Fruit fly (Drosophila melanogaster): ENCODE measurements around the gene Rcd4.

The Rcd4 gene

DNA sequence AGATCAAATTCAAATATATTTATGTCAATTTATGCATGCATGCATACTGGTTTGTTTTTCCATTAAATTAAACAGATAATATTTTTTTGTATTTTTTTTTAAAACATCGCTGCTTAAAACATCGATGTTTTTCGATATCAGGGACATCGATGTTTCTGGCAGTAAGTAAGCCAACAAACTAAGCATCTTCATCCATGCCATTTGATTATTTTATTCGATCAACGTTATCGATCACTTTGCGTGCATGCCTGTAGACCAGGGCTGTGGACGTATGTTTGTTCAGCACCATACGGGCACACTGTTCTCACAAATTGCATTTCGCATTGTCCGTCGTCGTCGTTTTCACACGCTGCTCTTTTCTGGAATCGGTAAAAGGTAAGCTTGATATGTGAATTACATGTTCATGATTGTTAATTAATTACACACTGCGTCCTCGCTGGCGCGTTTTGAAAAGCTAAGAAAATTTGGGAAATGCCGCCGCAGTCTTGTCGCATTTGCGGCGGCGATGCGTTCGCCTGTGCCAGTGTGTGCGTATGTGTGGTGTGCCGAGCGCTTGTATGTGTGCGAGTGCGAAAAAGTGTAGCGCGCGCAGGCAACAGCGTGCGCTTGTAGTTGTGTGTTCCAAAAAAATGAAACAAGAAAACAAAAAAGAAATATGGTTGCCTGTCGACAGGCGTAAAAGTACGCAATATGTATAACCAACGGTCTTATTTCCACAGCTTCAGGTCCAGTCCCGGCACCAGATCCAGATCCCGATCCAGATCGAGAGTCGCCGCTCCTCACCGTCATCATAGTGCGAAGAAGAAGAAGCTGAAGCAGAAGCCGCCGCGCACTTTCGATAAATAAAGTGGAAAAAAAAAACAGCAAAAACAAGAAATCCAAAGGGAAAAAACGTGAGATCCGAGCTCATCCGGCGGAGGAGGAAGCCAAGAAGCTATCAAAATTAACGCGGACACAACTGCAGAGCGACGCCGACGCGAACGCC is 20.9 kb downstream of the Rcd4 start, which contains the start of gene emb (continued):
- TF ChIP-seq Antp (GFP tag; optimal IDR thresholded peaks at IDR 0.05) = peak; percentile 59
- no peak for TF ChIP-seq kay (GFP tag; optimal IDR thresholded peaks at IDR 0.05)
- TF ChIP-seq CG1024 (GFP tag; IDR thresholded peaks at IDR 0.05) = no peak
- TF ChIP-seq Dref (GFP tag; IDR thresholded peaks at IDR 0.05) = peak; percentile 99
- peak; percentile 3 for TF ChIP-seq Sry-β (GFP tag; optimal IDR thresholded peaks at IDR 0.05)
- TF ChIP-seq gsb-n (tag; optimal IDR thresholded peaks at IDR 0.05) = no peak
- TF ChIP-seq ato (GFP tag; IDR thresholded peaks at IDR 0.05; ENCODE audit: partially characterized antibody) = peak; percentile 99
- TF ChIP-seq CG1647 (GFP tag; optimal IDR thresholded peaks at IDR 0.05) = peak; percentile 49
- no peak for TF ChIP-seq CG8944 (GFP tag; optimal IDR thresholded peaks at IDR 0.05)
- TF ChIP-seq CG15011 (GFP tag; optimal IDR thresholded peaks at IDR 0.05) = no peak
- peak; percentile 85 for TF ChIP-seq CG17385 (GFP tag; optimal IDR thresholded peaks at IDR 0.05)
- peak; percentile 64 for TF ChIP-seq B-H2 (GFP tag; optimal IDR thresholded peaks at IDR 0.05)
- peak; percentile 11 for TF ChIP-seq CG10979 (tag; optimal IDR thresholded peaks at IDR 0.05)
- TF ChIP-seq CG1603 (tag; optimal IDR thresholded peaks at IDR 0.05) = peak; percentile 85
- peak; percentile 68 for TF ChIP-seq phol (tag; optimal IDR thresholded peaks at IDR 0.05)
- TF ChIP-seq bbx (GFP tag; IDR thresholded peaks at IDR 0.05; ENCODE audit: partially characterized antibody) = peak; percentile 96
- TF ChIP-seq CG3847 (GFP tag; IDR thresholded peaks at IDR 0.05) = peak; percentile 59
- TF ChIP-seq Sry-δ (GFP tag; optimal IDR thresholded peaks at IDR 0.05) = peak; percentile 89
- peak; percentile 89 for TF ChIP-seq nerfin-1 (tag; optimal IDR thresholded peaks at IDR 0.05)
- TF ChIP-seq Drgx (GFP tag; IDR thresholded peaks at IDR 0.05) = peak; percentile 39; the same call in 1 of the 2 replicates
- 0 out of 2 replicates have a peak, but pooled peaks have one; percentile 17 for TF ChIP-seq ranshi (GFP tag; IDR thresholded peaks at IDR 0.05)
- TF ChIP-seq CG6813 (GFP tag; optimal IDR thresholded peaks at IDR 0.05) = no peak
- no peak for TF ChIP-seq pita (GFP tag; optimal IDR thresholded peaks at IDR 0.05)
- TF ChIP-seq CG32772 (GFP tag; IDR thresholded peaks at IDR 0.05) = no peak
- no peak for TF ChIP-seq ash1 (GFP tag; optimal IDR thresholded peaks at IDR 0.05)
- TF ChIP-seq CG31224 (GFP tag; IDR thresholded peaks at IDR 0.05) = no peak
- TF ChIP-seq CG12219 (GFP tag; optimal IDR thresholded peaks at IDR 0.05) = peak; percentile 0
- peak; percentile 47 for TF ChIP-seq CG3995 (GFP tag; optimal IDR thresholded peaks at IDR 0.05)
- no peak for TF ChIP-seq Jarid2 (GFP tag; optimal IDR thresholded peaks at IDR 0.05)
- TF ChIP-seq B-H1 (GFP tag; IDR thresholded peaks at IDR 0.05) = no peak
- peak; percentile 57; the same call in 1 of the 2 replicates for TF ChIP-seq sob (GFP tag; IDR thresholded peaks at IDR 0.05)
- TF ChIP-seq bcd (GFP tag; optimal IDR thresholded peaks at IDR 0.05) = peak; percentile 68
- peak; percentile 43 for TF ChIP-seq Hr3 (GFP tag; optimal IDR thresholded peaks at IDR 0.05)
- no peak for TF ChIP-seq CG10543 (GFP tag; optimal IDR thresholded peaks at IDR 0.05)
- no peak for TF ChIP-seq br (optimal IDR thresholded peaks at IDR 0.05)
- TF ChIP-seq zf30C (GFP tag; optimal IDR thresholded peaks at IDR 0.05) = no peak
- TF ChIP-seq cad (GFP tag; optimal IDR thresholded peaks at IDR 0.05) = no peak
- TF ChIP-seq sna (GFP tag; IDR thresholded peaks at IDR 0.05; ENCODE audit: partially characterized antibody) = peak; percentile 93
- TF ChIP-seq CG9932 (GFP tag; IDR thresholded peaks at IDR 0.05) = peak; percentile 62
- TF ChIP-seq CG12659 (GFP tag; optimal IDR thresholded peaks at IDR 0.05) = peak; percentile 93
- peak; percentile 11 for TF ChIP-seq CG3838 (GFP tag; optimal IDR thresholded peaks at IDR 0.05)
- peak; percentile 24 for TF ChIP-seq CG3163 (GFP tag; optimal IDR thresholded peaks at IDR 0.05)
- TF ChIP-seq h (optimal IDR thresholded peaks at IDR 0.05) = no peak
- TF ChIP-seq CG6689 (GFP tag; IDR thresholded peaks at IDR 0.05) = 0 out of 2 replicates have a peak, but pooled peaks have one; percentile 34
- TF ChIP-seq esg (GFP tag; conservative IDR thresholded peaks at IDR 0.05) = no peak
- TF ChIP-seq fd96Cb (tag; optimal IDR thresholded peaks at IDR 0.05) = peak; percentile 7
- TF ChIP-seq CG7556 (GFP tag; optimal IDR thresholded peaks at IDR 0.05) = no peak
- TF ChIP-seq grau (tag; optimal IDR thresholded peaks at IDR 0.05) = peak; percentile 49
- peak; percentile 21; the same call in 1 of the 2 replicates for TF ChIP-seq lmd (GFP tag; IDR thresholded peaks at IDR 0.05)

Data from whole organism, embryonic.